Fruit fly (Drosophila melanogaster) whole organism, embryonic: Measurements from ENCODE around the gene CG31817.

ENCODE experiments used
- Bgb ChIP-seq: fragments of 200-800 bp; sonication (Bioruptor generic); IDR thresholded peaks from 2 replicates; pipeline ENCODE4 v1.3.6; 2022; ENCODE audit warnings: missing biosample characterization, missing genetic modification characterization; ENCODE audit not compliant: partially characterized antibody
- BtbVII ChIP-seq: fragments of 200-800 bp; sonication (Bioruptor generic); optimal IDR thresholded peaks from 3 replicates; lab custom pipeline; 2017; ENCODE audit warnings: missing biosample characterization, mild to moderate bottlenecking, missing genetic modification characterization
- CG10209 ChIP-seq: fragments of 200-800 bp; sonication (Bioruptor generic); optimal IDR thresholded peaks from 3 replicates; lab custom pipeline; 2017; ENCODE audit warnings: missing biosample characterization, mild to moderate bottlenecking, missing genetic modification characterization, missing genetic modification reagents
- CG11560 ChIP-seq: fragments of 200-800 bp; sonication (Bioruptor generic); IDR thresholded peaks from 3 replicates; pipeline ENCODE4 v1.3.6; 2022; ENCODE audit warnings: missing biosample characterization, missing genetic modification characterization
- CG12104 ChIP-seq: fragments of 200-800 bp; sonication (Bioruptor generic); optimal IDR thresholded peaks from 3 replicates; lab custom pipeline; 2016; ENCODE audit warnings: missing biosample characterization, missing genetic modification characterization
- CG12155 ChIP-seq: fragments of 200-800 bp; sonication (Bioruptor generic); optimal IDR thresholded peaks from 3 replicates; lab custom pipeline; 2016; ENCODE audit warnings: missing biosample characterization, missing genetic modification characterization
- CG12236 ChIP-seq: fragments of 200-800 bp; sonication (Bioruptor generic); optimal IDR thresholded peaks from 2 replicates; lab custom pipeline; 2016; ENCODE audit warnings: missing biosample characterization, missing genetic modification characterization
- CG1233 ChIP-seq: fragments of 200-800 bp; sonication (Bioruptor generic); optimal IDR thresholded peaks from 4 replicates; lab custom pipeline; 2018; ENCODE audit warnings: missing biosample characterization, mild to moderate bottlenecking, missing genetic modification characterization
- CG13894 ChIP-seq: fragments of 200-800 bp; sonication (Bioruptor generic); optimal IDR thresholded peaks from 3 replicates; lab custom pipeline; 2018; ENCODE audit warnings: missing biosample characterization, mild to moderate bottlenecking, missing genetic modification characterization, moderate library complexity
- CG15514 ChIP-seq: fragments of 200-800 bp; sonication (Bioruptor generic); optimal IDR thresholded peaks from 3 replicates; lab custom pipeline; 2017; ENCODE audit warnings: missing biosample characterization, missing genetic modification characterization, mild to moderate bottlenecking, moderate library complexity, missing genetic modification reagents
- CG1647 ChIP-seq: fragments of 200-800 bp; sonication (Bioruptor generic); optimal IDR thresholded peaks from 3 replicates; lab custom pipeline; 2016; ENCODE audit warnings: missing biosample characterization, missing genetic modification characterization
- CG17612 ChIP-seq: fragments of 200-800 bp; sonication (Bioruptor generic); IDR thresholded peaks from 2 replicates; pipeline ENCODE4 v1.3.6; 2022; ENCODE audit warnings: missing biosample characterization, missing genetic modification characterization
- CG18011 ChIP-seq: fragments of 200-800 bp; sonication (Bioruptor generic); optimal IDR thresholded peaks from 2 replicates; lab custom pipeline; 2017; ENCODE audit warnings: missing biosample characterization, missing genetic modification characterization, mild to moderate bottlenecking, moderate library complexity, missing genotype
- CG2678 ChIP-seq: fragments of 200-800 bp; sonication (Bioruptor generic); optimal IDR thresholded peaks from 3 replicates; lab custom pipeline; 2019; ENCODE audit warnings: missing biosample characterization, mild to moderate bottlenecking, missing genetic modification characterization, moderate library complexity
- CG4328 ChIP-seq: fragments of 200-800 bp; sonication (Bioruptor generic); optimal IDR thresholded peaks from 3 replicates; lab custom pipeline; 2017; ENCODE audit warnings: missing biosample characterization, missing genetic modification reagents, missing genetic modification characterization
- CG4820 ChIP-seq: fragments of 200-800 bp; sonication (Bioruptor generic); optimal IDR thresholded peaks from 3 replicates; lab custom pipeline; 2016; ENCODE audit warnings: missing biosample characterization, missing genetic modification characterization
- CG6683 ChIP-seq: fragments of 200-800 bp; sonication (Bioruptor generic); optimal IDR thresholded peaks from 2 replicates; lab custom pipeline; 2017; ENCODE audit warnings: missing biosample characterization, mild to moderate bottlenecking, missing genetic modification characterization, missing genetic modification reagents
- CG7786 ChIP-seq: fragments of 200-800 bp; sonication (Bioruptor generic); optimal IDR thresholded peaks from 2 replicates; lab custom pipeline; 2016; ENCODE audit warnings: missing biosample characterization, missing genetic modification characterization
- CG7839 ChIP-seq: fragments of 200-800 bp; sonication (Bioruptor generic); optimal IDR thresholded peaks from 3 replicates; lab custom pipeline; 2018; ENCODE audit warnings: missing biosample characterization, mild to moderate bottlenecking, missing genetic modification characterization, moderate library complexity
- CG8290 ChIP-seq, 3 experiments: fragments of 200-800 bp; sonication (Bioruptor generic); optimal IDR thresholded peaks; 2 replicates each; lab custom pipeline; 2016 to 2019; ENCODE audit warnings: missing biosample characterization in 3 of 3, missing genetic modification characterization in 3 of 3, mild to moderate bottlenecking in 2 of 3, moderate library complexity in 1 of 3
- Dbx ChIP-seq: fragments of 200-800 bp; sonication (Bioruptor generic); IDR thresholded peaks from 3 replicates; pipeline ENCODE4 v1.3.6; 2022; ENCODE audit warnings: missing biosample characterization, missing genetic modification characterization
- Dek ChIP-seq: fragments of 200-800 bp; sonication (Bioruptor generic); optimal IDR thresholded peaks from 3 replicates; lab custom pipeline; 2019; ENCODE audit warnings: missing biosample characterization, mild to moderate bottlenecking, missing genetic modification characterization, moderate library complexity
- Dp ChIP-seq: fragments of 200-800 bp; sonication (Bioruptor generic); optimal IDR thresholded peaks from 2 replicates; lab custom pipeline; 2018; ENCODE audit warnings: missing biosample characterization, mild to moderate bottlenecking, missing genetic modification characterization, moderate library complexity
- Fer1 ChIP-seq: fragments of 200-800 bp; sonication (Bioruptor generic); optimal IDR thresholded peaks from 2 replicates; lab custom pipeline; 2017; ENCODE audit warnings: missing biosample characterization, mild to moderate bottlenecking, missing genetic modification characterization
- H15 ChIP-seq: fragments of 200-800 bp; sonication (Bioruptor generic); IDR thresholded peaks from 3 replicates; pipeline ENCODE4 v1.3.6; 2022; ENCODE audit warnings: missing biosample characterization, missing genetic modification characterization
- Hey ChIP-seq: fragments of 200-800 bp; sonication (Bioruptor generic); optimal IDR thresholded peaks from 3 replicates; lab custom pipeline; 2018; ENCODE audit warnings: missing biosample characterization, mild to moderate bottlenecking, missing genetic modification characterization
- Hr39 ChIP-seq: fragments of >200 bp; optimal IDR thresholded peaks from 2 replicates; lab custom pipeline; 2017
- Med ChIP-seq: fragments of 200-800 bp; sonication (Bioruptor generic); peaks from one replicate; lab custom pipeline; 2016; ENCODE audit warnings: missing biosample characterization, missing genetic modification characterization, mild to moderate bottlenecking, inconsistent platforms, moderate library complexity
- Optix ChIP-seq: fragments of 200-800 bp; sonication (Bioruptor generic); IDR thresholded peaks from 3 replicates; pipeline ENCODE4 v1.3.6; 2022; ENCODE audit warnings: missing biosample characterization, missing genetic modification characterization
- Pdp1 ChIP-seq, 2 experiments: fragments of 200-800 bp; sonication (Bioruptor generic); optimal IDR thresholded peaks; 3 replicates each; lab custom pipeline; 2016; ENCODE audit warnings: missing biosample characterization in 2 of 2, missing genetic modification characterization in 2 of 2, mild to moderate bottlenecking in 1 of 2, moderate library complexity in 1 of 2
- dati ChIP-seq: fragments of 200-800 bp; sonication (Bioruptor generic); IDR thresholded peaks from 2 replicates; pipeline ENCODE4 v1.3.6; 2022; ENCODE audit warnings: missing biosample characterization, missing genetic modification characterization
- ems ChIP-seq: fragments of 200-800 bp; sonication (Bioruptor generic); optimal IDR thresholded peaks from 3 replicates; lab custom pipeline; 2016; ENCODE audit warnings: missing biosample characterization, missing genetic modification characterization
- exex ChIP-seq: fragments of 200-800 bp; sonication (Bioruptor generic); optimal IDR thresholded peaks from 4 replicates; lab custom pipeline; 2018; ENCODE audit warnings: missing biosample characterization, mild to moderate bottlenecking, missing genetic modification characterization, moderate library complexity
- her ChIP-seq: fragments of 200-800 bp; sonication (Bioruptor generic); optimal IDR thresholded peaks from 2 replicates; lab custom pipeline; 2016; ENCODE audit warnings: missing biosample characterization, missing genetic modification characterization
- jumu ChIP-seq: fragments of 200-800 bp; sonication (Bioruptor generic); optimal IDR thresholded peaks from 3 replicates; lab custom pipeline; 2016; ENCODE audit warnings: missing biosample characterization, missing genetic modification characterization
- lab ChIP-seq: fragments of 200-800 bp; sonication (Bioruptor generic); optimal IDR thresholded peaks from 3 replicates; lab custom pipeline; 2017; ENCODE audit warnings: missing biosample characterization, missing genetic modification characterization, mild to moderate bottlenecking, moderate library complexity, missing genetic modification reagents
- nau ChIP-seq: fragments of 200-800 bp; sonication (Bioruptor generic); optimal IDR thresholded peaks from 3 replicates; lab custom pipeline; 2017; ENCODE audit warnings: missing biosample characterization, mild to moderate bottlenecking, missing genetic modification characterization, missing genetic modification reagents
- repo ChIP-seq: fragments of 200-800 bp; sonication (Bioruptor generic); optimal IDR thresholded peaks from 2 replicates; lab custom pipeline; 2016; ENCODE audit warnings: missing biosample characterization, missing genetic modification characterization
- rib ChIP-seq: fragments of 200-800 bp; sonication (Bioruptor generic); IDR thresholded peaks from 2 replicates; pipeline ENCODE4 v1.3.6; 2022; ENCODE audit warnings: missing biosample characterization, missing genetic modification characterization
- run ChIP-seq: fragments of 200-800 bp; sonication (Bioruptor generic); optimal IDR thresholded peaks from 3 replicates; lab custom pipeline; 2018; ENCODE audit warnings: missing biosample characterization, mild to moderate bottlenecking, missing genetic modification characterization
- scrt ChIP-seq: fragments of 200-800 bp; sonication (Bioruptor generic); optimal IDR thresholded peaks from 2 replicates; lab custom pipeline; 2018; ENCODE audit warnings: missing biosample characterization, mild to moderate bottlenecking, missing genetic modification characterization, moderate library complexity
- sens ChIP-seq: fragments of 200-800 bp; sonication (Bioruptor generic); peaks from one replicate; lab custom pipeline; 2016; ENCODE audit warnings: missing biosample characterization, missing genetic modification characterization
- seq ChIP-seq: fragments of 200-800 bp; sonication (Bioruptor generic); IDR thresholded peaks from 2 replicates; pipeline ENCODE4 v1.3.6; 2022; ENCODE audit warnings: missing biosample characterization, missing genetic modification characterization
- sob ChIP-seq: fragments of 200-800 bp; sonication (Bioruptor generic); IDR thresholded peaks from 2 replicates; pipeline ENCODE4 v1.3.6; 2022; ENCODE audit warnings: missing biosample characterization, missing genetic modification characterization
- tin ChIP-seq: fragments of 200-800 bp; sonication (Bioruptor generic); optimal IDR thresholded peaks from 3 replicates; lab custom pipeline; 2016; ENCODE audit warnings: missing biosample characterization, missing genetic modification characterization
- tup ChIP-seq: fragments of 200-800 bp; sonication (Bioruptor generic); optimal IDR thresholded peaks from 2 replicates; lab custom pipeline; 2016; ENCODE audit warnings: missing biosample characterization, mild to moderate bottlenecking, missing genetic modification characterization, moderate library complexity
- unpg ChIP-seq: fragments of 200-800 bp; sonication (Bioruptor generic); optimal IDR thresholded peaks from 3 replicates; lab custom pipeline; 2018; ENCODE audit warnings: missing biosample characterization, mild to moderate bottlenecking, missing genetic modification characterization, moderate library complexity
- z ChIP-seq: fragments of 200-800 bp; sonication (Bioruptor generic); IDR thresholded peaks from 3 replicates; pipeline ENCODE4 v1.3.6; 2022; ENCODE audit warnings: missing biosample characterization, missing genetic modification characterization

CG31817 gene

DNA sequence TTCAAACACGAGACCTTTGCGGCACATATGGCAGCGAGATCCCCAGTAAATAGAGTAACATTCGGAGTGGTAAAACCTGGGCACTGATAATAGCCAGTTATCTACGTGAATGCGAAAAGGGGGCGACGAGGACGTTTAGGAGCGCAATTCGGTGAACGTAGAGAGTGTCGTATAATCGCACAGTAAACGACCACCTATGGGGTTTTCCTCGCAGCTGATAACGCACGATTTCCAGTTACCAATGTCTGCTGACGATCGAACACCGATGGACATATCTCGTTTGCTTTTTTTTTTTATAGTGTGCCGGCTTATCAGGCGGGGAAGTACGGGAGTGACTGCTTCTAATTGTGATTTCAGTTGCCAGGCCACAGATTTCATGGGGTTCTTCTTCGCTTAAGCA lies 17.9 kb downstream of the CG31817 start (continued):
- TF ChIP-seq CG4820 (GFP tag; lab: Kevin White, UChicago), result no peak
- no peak for TF ChIP-seq Bgb (GFP tag; lab: Robert Waterston, UW)
- TF ChIP-seq Med (GFP tag; lab: Kevin White, UChicago), result peak; percentile 56
- TF ChIP-seq CG1233 (GFP tag; lab: Kevin White, UChicago), result no peak
- no peak for TF ChIP-seq CG11560 (tag; lab: Robert Waterston, UW)
- TF ChIP-seq Hey (tag; lab: Kevin White, UChicago), result peak; percentile 22
- TF ChIP-seq CG8290 (GFP tag; optimal IDR thresholded peaks at IDR 0.05; lab: Kevin White, UChicago), result no peak
- peak in 1 of 2 experiments; percentile 32 for TF ChIP-seq CG8290 (tag; optimal IDR thresholded peaks at IDR 0.05; lab: Kevin White, UChicago)
- TF ChIP-seq tin, result no peak
- TF ChIP-seq Fer1, result peak; percentile 3
- no peak for TF ChIP-seq Dp (GFP tag; lab: Kevin White, UChicago)
- no peak for TF ChIP-seq jumu (GFP tag; lab: Kevin White, UChicago)
- peak; percentile 2 for TF ChIP-seq CG15514 (GFP tag; lab: Kevin White, UChicago)
- TF ChIP-seq dati (GFP tag; lab: Robert Waterston, UW), result no peak
- TF ChIP-seq z (GFP tag; lab: Robert Waterston, UW), result no peak
- TF ChIP-seq sob (GFP tag; lab: Robert Waterston, UW), result no peak
- TF ChIP-seq CG4328 (GFP tag; lab: Kevin White, UChicago), result no peak
- no peak for TF ChIP-seq Optix (GFP tag; lab: Robert Waterston, UW)

DNA sequence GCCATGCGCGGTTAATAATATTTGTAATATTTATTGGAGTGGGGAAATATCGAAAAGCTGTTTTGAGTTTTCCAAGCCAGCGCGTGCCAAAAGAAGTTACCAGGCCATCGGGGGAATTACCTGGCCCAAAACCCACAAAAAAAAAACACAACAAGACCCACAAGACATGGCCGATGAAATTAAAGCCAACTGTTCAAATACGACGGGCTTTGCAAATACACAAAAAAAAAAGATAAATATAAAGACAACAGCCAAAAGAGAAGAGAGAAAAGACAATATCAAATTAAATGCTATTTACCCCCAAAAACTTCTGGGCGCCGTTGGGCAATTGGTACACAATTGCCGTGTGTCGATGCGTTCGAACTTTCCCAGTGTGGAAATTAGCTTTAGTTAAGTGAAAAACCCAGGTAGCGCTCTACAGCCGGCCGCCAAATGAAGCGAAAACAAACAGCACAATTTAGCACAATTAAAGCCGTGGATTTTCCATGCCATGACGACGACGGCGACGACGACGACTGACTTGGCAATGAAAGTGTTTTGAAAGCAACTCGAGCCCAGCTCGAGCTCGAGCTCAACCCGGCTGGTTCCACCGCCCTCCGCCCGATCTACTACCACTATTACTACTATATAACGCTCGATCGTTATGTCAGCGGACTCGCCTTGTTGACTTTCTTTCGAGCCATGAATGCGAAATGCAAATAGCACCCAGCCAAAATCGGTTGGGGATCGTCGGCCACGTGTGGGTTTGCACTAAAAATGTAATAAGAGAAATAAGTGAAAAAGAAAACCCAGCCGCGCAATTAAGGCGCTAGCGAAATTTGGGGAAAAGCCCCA lies 19.7 kb downstream of the CG31817 start:
- TF ChIP-seq ems (GFP tag; lab: Kevin White, UChicago) (no peak), her (GFP tag; lab: Kevin White, UChicago) (peak; percentile 34), CG12104 (GFP tag; lab: Kevin White, UChicago) (peak; percentile 17), scrt (GFP tag; lab: Kevin White, UChicago) (peak; percentile 30), CG7786 (GFP tag; lab: Kevin White, UChicago) (peak; percentile 0), seq (GFP tag; lab: Robert Waterston, UW) (peak; percentile 56; the same call in 1 of the 2 replicates), run (tag; lab: Kevin White, UChicago) (no peak), CG18011 (GFP tag; lab: Kevin White, UChicago) (peak; percentile 43), CG10209 (peak; percentile 20), sob (GFP tag; lab: Robert Waterston, UW) (peak; percentile 38; the same call in 1 of the 2 replicates), nau (GFP tag; lab: Kevin White, UChicago) (peak; percentile 14), CG12155 (GFP tag; lab: Kevin White, UChicago) (peak; percentile 25), tup (GFP tag; lab: Kevin White, UChicago) (peak; percentile 46), Dbx (GFP tag; lab: Robert Waterston, UW) (peak; percentile 62; the same call in 2 of the 3 replicates), rib (GFP tag; lab: Robert Waterston, UW) (no peak), CG13894 (tag; lab: Kevin White, UChicago) (peak; percentile 4), repo (peak; percentile 16), sens (GFP tag; lab: Kevin White, UChicago) (peak; percentile 83), CG7839 (tag; lab: Kevin White, UChicago) (peak; percentile 14), CG17612 (GFP tag; lab: Robert Waterston, UW) (no peak), BtbVII (GFP tag; lab: Kevin White, UChicago) (peak; percentile 63), lab (peak; percentile 73), Hr39 (lab: Kevin White, UChicago) (no peak), CG2678 (peak; percentile 64), CG12236 (GFP tag; lab: Kevin White, UChicago) (peak; percentile 3), exex (tag; lab: Kevin White, UChicago) (no peak), CG6683 (no peak), CG1647 (GFP tag; lab: Kevin White, UChicago) (peak; percentile 37), Pdp1 (GFP tag; optimal IDR thresholded peaks at IDR 0.05; lab: Kevin White, UChicago) (peak; percentile 14 to 53), Dek (tag; lab: Kevin White, UChicago) (peak; percentile 38), H15 (GFP tag; lab: Robert Waterston, UW) (no peak), unpg (peak; percentile 50)
